Worm (Caenorhabditis elegans) whole organism, young adult: Measurements from ENCODE around the gene F53F4.2.

ENCODE experiments used
- B0019.2 ChIP-seq: fragments of 200-800 bp; sonication (Bioruptor generic); conservative IDR thresholded peaks from 2 replicates; pipeline ENCODE4 v1.3.6; 2022; ENCODE audit warnings: missing genetic modification reagents, missing genetic modification characterization, missing compliant biosample characterization
- B0035.1 ChIP-seq: sonication (generic microtip); optimal IDR thresholded peaks from 2 replicates; lab custom pipeline; 2016; ENCODE audit warnings: missing genetic modification characterization, mild to moderate bottlenecking, missing compliant biosample characterization, missing genotype, missing genetic modification reagents
- C06A6.2 ChIP-seq: fragments of 200-800 bp; sonication (Bioruptor generic); conservative IDR thresholded peaks from 2 replicates; pipeline ENCODE4 v1.3.6; 2022; ENCODE audit warnings: missing genetic modification characterization, missing compliant biosample characterization
- D2030.7 ChIP-seq: fragments of 200-800 bp; sonication (Bioruptor generic); IDR thresholded peaks from 2 replicates; pipeline ENCODE4 v1.3.6; 2022; ENCODE audit warnings: missing genetic modification reagents, missing genetic modification characterization, missing compliant biosample characterization
- F10E7.11 ChIP-seq: sonication (generic microtip); optimal IDR thresholded peaks from 2 replicates; lab custom pipeline; 2017; ENCODE audit warnings: mild to moderate bottlenecking, missing genetic modification characterization, moderate library complexity, missing compliant biosample characterization
- F22D6.2 ChIP-seq: sonication (generic microtip); optimal IDR thresholded peaks from 2 replicates; lab custom pipeline; 2016; ENCODE audit warnings: mild to moderate bottlenecking, missing genetic modification characterization, missing compliant biosample characterization
- F23B12.7 ChIP-seq: sonication (generic microtip); optimal IDR thresholded peaks from 2 replicates; lab custom pipeline; 2017; ENCODE audit warnings: missing genetic modification characterization, mild to moderate bottlenecking, missing compliant biosample characterization, antibody characterized with exemption, moderate library complexity; ENCODE audit not compliant: insufficient read depth
- F33H1.4 ChIP-seq: fragments of 200-800 bp; sonication (Bioruptor generic); IDR thresholded peaks from 2 replicates; pipeline ENCODE4 v1.3.6; 2022; ENCODE audit warnings: missing genetic modification reagents, missing genetic modification characterization, missing compliant biosample characterization
- F39B2.1 ChIP-seq: fragments of 200-800 bp; sonication (Bioruptor generic); IDR thresholded peaks from 2 replicates; pipeline ENCODE4 v1.3.6; 2022; ENCODE audit warnings: missing genetic modification reagents, missing genetic modification characterization, missing compliant biosample characterization
- K11D2.4 ChIP-seq: fragments of 200-800 bp; sonication (Bioruptor generic); IDR thresholded peaks from 2 replicates; pipeline ENCODE4 v1.3.6; 2022; ENCODE audit warnings: missing genetic modification reagents, missing genetic modification characterization, missing compliant biosample characterization
- K12H6.12 ChIP-seq: fragments of 200-800 bp; sonication (Bioruptor generic); optimal IDR thresholded peaks from 2 replicates; lab custom pipeline; 2018; ENCODE audit warnings: mild to moderate bottlenecking, missing genetic modification characterization, missing compliant biosample characterization
- Y79H2A.3 ChIP-seq: fragments of 200-800 bp; sonication (Bioruptor generic); conservative IDR thresholded peaks from 2 replicates; pipeline ENCODE4 v1.3.6; 2022; ENCODE audit warnings: missing genetic modification reagents, missing genetic modification characterization, missing compliant biosample characterization
- ZK185.1 ChIP-seq: sonication (generic microtip); optimal IDR thresholded peaks from 2 replicates; lab custom pipeline; 2016; ENCODE audit warnings: mild to moderate bottlenecking, missing genetic modification characterization, missing compliant biosample characterization; ENCODE audit not compliant: poor library complexity, severe bottlenecking
- aptf-2 ChIP-seq: fragments of 200-800 bp; sonication (Bioruptor generic); conservative IDR thresholded peaks from 2 replicates; pipeline ENCODE4 v1.3.6; 2022; ENCODE audit warnings: missing genetic modification reagents, missing genetic modification characterization, missing compliant biosample characterization
- bed-1 ChIP-seq: fragments of 200-800 bp; sonication (Bioruptor generic); IDR thresholded peaks from 2 replicates; pipeline ENCODE4 v1.3.6; 2022; ENCODE audit warnings: missing genetic modification reagents, missing genetic modification characterization, missing compliant biosample characterization
- cebp-2 ChIP-seq: fragments of 200-800 bp; sonication (Bioruptor generic); IDR thresholded peaks from 2 replicates; pipeline ENCODE4 v1.3.6; 2022; ENCODE audit warnings: missing genetic modification characterization, missing compliant biosample characterization
- ceh-100 ChIP-seq: fragments of 200-800 bp; sonication (Bioruptor generic); IDR thresholded peaks from 2 replicates; pipeline ENCODE4 v1.3.6; 2022; ENCODE audit warnings: missing genetic modification reagents, missing genetic modification characterization, missing compliant biosample characterization
- dpl-1 ChIP-seq: fragments of 150-350 bp; optimal IDR thresholded peaks from 2 replicates; lab custom pipeline; 2014; ENCODE audit warnings: missing biosample characterization, missing genetic modification reagents, missing genetic modification characterization
- efl-1 ChIP-seq: fragments of 150-350 bp; optimal IDR thresholded peaks from 2 replicates; lab custom pipeline; 2014; ENCODE audit warnings: missing biosample characterization, missing genetic modification reagents, missing genetic modification characterization
- egrh-3 ChIP-seq: fragments of 200-800 bp; sonication (Bioruptor generic); IDR thresholded peaks from 2 replicates; pipeline ENCODE4 v1.3.6; 2022; ENCODE audit warnings: missing genetic modification reagents, missing genetic modification characterization, missing compliant biosample characterization
- fkh-3 ChIP-seq: sonication (generic microtip); optimal IDR thresholded peaks from 2 replicates; lab custom pipeline; 2016; ENCODE audit warnings: mild to moderate bottlenecking, missing genetic modification characterization, missing compliant biosample characterization
- him-1 ChIP-seq: sonication (generic microtip); optimal IDR thresholded peaks from 2 replicates; lab custom pipeline; 2016; ENCODE audit warnings: missing genotype, missing genetic modification reagents, missing genetic modification characterization, missing compliant biosample characterization
- hlh-26 ChIP-seq: fragments of 200-800 bp; sonication (Bioruptor generic); conservative IDR thresholded peaks from 2 replicates; pipeline ENCODE4 v1.3.6; 2022; ENCODE audit warnings: missing genetic modification reagents, missing genetic modification characterization, missing compliant biosample characterization
- hsf-1 ChIP-seq: fragments of 200-800 bp; sonication (Bioruptor generic); IDR thresholded peaks from 2 replicates; pipeline ENCODE4 v1.3.6; 2022; ENCODE audit warnings: missing genetic modification reagents, missing genetic modification characterization, missing compliant biosample characterization
- lin-35 ChIP-seq, 3 experiments: fragments of 150-350 bp in 2 of 3; sonication (generic microtip) in 1 of 3; optimal IDR thresholded peaks; 2 replicates each; lab custom pipeline; 2014 to 2018; ENCODE audit warnings: missing biosample characterization in 3 of 3, missing genetic modification characterization in 3 of 3, missing genetic modification reagents in 3 of 3
- lir-1 ChIP-seq: fragments of 200-800 bp; sonication (Bioruptor generic); conservative IDR thresholded peaks from 2 replicates; pipeline ENCODE4 v1.3.6; 2022; ENCODE audit warnings: missing genetic modification reagents, missing genetic modification characterization, missing compliant biosample characterization
- lsl-1 ChIP-seq: fragments of 200-800 bp; sonication (Bioruptor generic); optimal IDR thresholded peaks from 2 replicates; lab custom pipeline; 2018; ENCODE audit warnings: mild to moderate bottlenecking, missing genetic modification characterization, moderate library complexity, missing compliant biosample characterization
- madf-10 ChIP-seq: sonication (generic microtip); optimal IDR thresholded peaks from 2 replicates; lab custom pipeline; 2016; ENCODE audit warnings: mild to moderate bottlenecking, missing genetic modification characterization, missing compliant biosample characterization
- madf-3 ChIP-seq: fragments of 200-800 bp; sonication (Bioruptor generic); IDR thresholded peaks from 2 replicates; pipeline ENCODE4 v1.3.6; 2022; ENCODE audit warnings: missing genetic modification reagents, missing genetic modification characterization, missing compliant biosample characterization
- madf-8 ChIP-seq: fragments of 200-800 bp; sonication (Bioruptor generic); conservative IDR thresholded peaks from 2 replicates; pipeline ENCODE4 v1.3.6; 2022; ENCODE audit warnings: missing genetic modification reagents, missing genetic modification characterization, missing compliant biosample characterization
- mcd-1 ChIP-seq: fragments of 200-800 bp; sonication (Bioruptor generic); IDR thresholded peaks from 2 replicates; pipeline ENCODE4 v1.3.6; 2022; ENCODE audit warnings: missing genetic modification reagents, missing genetic modification characterization, missing compliant biosample characterization
- mel-28 ChIP-seq: sonication (generic microtip); optimal IDR thresholded peaks from 2 replicates; lab custom pipeline; 2016; ENCODE audit warnings: borderline replicate concordance, mild to moderate bottlenecking, missing genetic modification characterization, missing compliant biosample characterization
- mes-4 ChIP-seq: sonication (generic microtip); optimal IDR thresholded peaks from 2 replicates; lab custom pipeline; 2016; ENCODE audit warnings: missing genotype, missing genetic modification characterization, missing compliant biosample characterization
- rcor-1 ChIP-seq: fragments of 200-800 bp; sonication (Bioruptor generic); IDR thresholded peaks from 2 replicates; pipeline ENCODE4 v1.3.6; 2022; ENCODE audit warnings: missing genetic modification reagents, missing genetic modification characterization, missing compliant biosample characterization
- snpc-1.1 ChIP-seq: sonication (generic microtip); optimal IDR thresholded peaks from 2 replicates; lab custom pipeline; 2017; ENCODE audit warnings: missing genetic modification characterization, mild to moderate bottlenecking, missing compliant biosample characterization, antibody characterized with exemption, moderate library complexity, missing genotype, missing genetic modification reagents; ENCODE audit not compliant: insufficient read depth
- sptf-2 ChIP-seq: fragments of 200-800 bp; sonication (Bioruptor generic); optimal IDR thresholded peaks from 2 replicates; lab custom pipeline; 2018; ENCODE audit warnings: mild to moderate bottlenecking, missing genetic modification characterization, missing compliant biosample characterization
- unc-130 ChIP-seq: sonication (generic microtip); optimal IDR thresholded peaks from 2 replicates; lab custom pipeline; 2016; ENCODE audit warnings: missing genetic modification reagents, missing genetic modification characterization, missing compliant biosample characterization
- zfh-2 ChIP-seq: fragments of 200-800 bp; sonication (Bioruptor generic); conservative IDR thresholded peaks from 2 replicates; pipeline ENCODE4 v1.3.6; 2022; ENCODE audit warnings: missing genetic modification reagents, missing genetic modification characterization, missing compliant biosample characterization
- zim-3 ChIP-seq: sonication (generic microtip); optimal IDR thresholded peaks from 2 replicates; lab custom pipeline; 2017; ENCODE audit warnings: mild to moderate bottlenecking, missing genetic modification characterization, moderate library complexity, missing compliant biosample characterization
- ztf-28 ChIP-seq: fragments of 200-800 bp; sonication (Bioruptor generic); IDR thresholded peaks from 2 replicates; pipeline ENCODE4 v1.3.6; 2022; ENCODE audit warnings: missing genetic modification reagents, missing genetic modification characterization, missing compliant biosample characterization
- ztf-6 ChIP-seq: fragments of 200-800 bp; sonication (Bioruptor generic); IDR thresholded peaks from 2 replicates; pipeline ENCODE4 v1.3.6; 2022; ENCODE audit warnings: missing genetic modification reagents, missing genetic modification characterization, missing compliant biosample characterization

The F53F4.2 gene

ce11 chrV:13565197-13565596 is 24.2 kb downstream of the F53F4.2 start (continued):
- TF ChIP-seq B0035.1 (tag; lab: Kevin White, UChicago) (no peak), hlh-26 (GFP tag; lab: Robert Waterston, UW) (no peak), madf-3 (GFP tag; lab: Robert Waterston, UW) (0 out of 2 replicates have a peak, but pooled peaks have one; percentile 68), ztf-28 (no peak), sptf-2 (GFP tag; lab: Kevin White, UChicago) (no peak)

- TF ChIP-seq F10E7.11 (tag; lab: Kevin White, UChicago) (no peak), aptf-2 (GFP tag; lab: Robert Waterston, UW) (no peak), fkh-3 (tag; lab: Kevin White, UChicago) (no peak), K12H6.12 (tag; lab: Kevin White, UChicago) (no peak), K11D2.4 (no peak), ztf-28 (no peak), lir-1 (no peak), lin-35 (GFP tag; optimal IDR thresholded peaks at IDR 0.05; lab: Kevin White, UChicago) (no peak), Y79H2A.3 (no peak), zim-3 (tag; lab: Kevin White, UChicago) (no peak), D2030.7 (GFP tag; lab: Robert Waterston, UW) (no peak), him-1 (no peak), madf-10 (tag; lab: Kevin White, UChicago) (no peak)
Observed at ce11 chrV:13563841-13564240, 25.6 kb downstream of the F53F4.2 start, which contains the start of gene grl-17. Gene grl-17 (minus strand): TSS chrV:13563941.

- TF ChIP-seq zfh-2 (GFP tag; lab: Robert Waterston, UW) (peak; percentile 82), egrh-3 (GFP tag; lab: Robert Waterston, UW) (peak; percentile 66), sptf-2 (GFP tag; lab: Kevin White, UChicago) (no peak)
Observed at ce11 chrV:13562748-13563147, 26.6 kb downstream of the F53F4.2 start.

ce11 chrV:13559978-13560377 is 29.4 kb downstream of the F53F4.2 start, which contains the start of gene C56A3.8:
Gene C56A3.8 (plus strand): TSS chrV:13560278.
- TF ChIP-seq zim-3 (tag; lab: Kevin White, UChicago) (no peak), lsl-1 (peak; percentile 84), D2030.7 (GFP tag; lab: Robert Waterston, UW) (peak; percentile 38; the same call in 1 of the 2 replicates)

DNA sequence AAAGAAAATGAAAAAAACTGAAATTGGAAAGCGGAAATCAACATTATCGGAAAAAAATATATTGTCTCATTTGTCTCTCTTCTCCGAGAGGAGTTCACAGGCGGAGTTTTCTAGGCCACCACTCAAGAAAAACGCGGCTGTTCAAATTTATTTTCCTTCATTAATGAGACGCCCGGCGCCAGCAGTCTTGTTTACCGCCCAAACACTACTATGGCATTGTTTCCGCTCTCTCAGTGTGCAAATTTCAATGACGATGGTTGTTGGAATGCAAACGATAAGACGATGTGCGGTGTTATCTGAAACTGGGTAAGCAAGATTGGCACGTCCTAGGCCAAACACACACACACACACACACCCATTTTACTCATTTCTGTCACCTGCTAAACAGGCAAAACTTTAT is 32.6 kb downstream of the F53F4.2 start, which contains the start of gene cav-2:
TSS of gene cav-2 (plus strand) at position 359 of the 400 bp plus-strand sequence.
- TF ChIP-seq ZK185.1 (tag; lab: Kevin White, UChicago) (peak; percentile 89), ztf-28 (0 out of 2 replicates have a peak, but pooled peaks have one; percentile 51), C06A6.2 (GFP tag; lab: Robert Waterston, UW) (0 out of 2 replicates have a peak, but pooled peaks have one; percentile 28), bed-1 (GFP tag; lab: Robert Waterston, UW) (no peak), mel-28 (no peak), rcor-1 (GFP tag; lab: Robert Waterston, UW) (peak; percentile 71), unc-130 (GFP tag; lab: Kevin White, UChicago) (peak; percentile 97), egrh-3 (GFP tag; lab: Robert Waterston, UW) (no peak), snpc-1.1 (tag; lab: Kevin White, UChicago) (no peak), F39B2.1 (GFP tag; lab: Robert Waterston, UW) (no peak), sptf-2 (GFP tag; lab: Kevin White, UChicago) (no peak), B0019.2 (GFP tag; lab: Robert Waterston, UW) (no peak), ztf-6 (GFP tag; lab: Robert Waterston, UW) (no peak), efl-1 (GFP tag; lab: Kevin White, UChicago) (peak; percentile 74), F33H1.4 (GFP tag; lab: Robert Waterston, UW) (peak; percentile 44), mes-4 (tag; lab: Kevin White, UChicago) (no peak), K12H6.12 (tag; lab: Kevin White, UChicago) (peak; percentile 51), F23B12.7 (peak; percentile 18), cebp-2 (GFP tag; lab: Robert Waterston, UW) (no peak), dpl-1 (GFP tag; lab: Kevin White, UChicago) (peak; percentile 80), ceh-100 (GFP tag; lab: Robert Waterston, UW) (0 out of 2 replicates have a peak, but pooled peaks have one; percentile 45), F22D6.2 (tag; lab: Kevin White, UChicago) (peak; percentile 36), madf-8 (peak; percentile 45), hsf-1 (GFP tag; lab: Robert Waterston, UW) (no peak), mcd-1 (GFP tag; lab: Robert Waterston, UW) (peak; percentile 85)
